Worm (Caenorhabditis elegans) whole organism, midembryonic: ENCODE results near the gene skpt-1.

ENCODE experiments used
- klf-2 ChIP-seq: fragments of 200-800 bp; sonication (Bioruptor generic); conservative IDR thresholded peaks from 2 replicates; pipeline ENCODE4 v1.3.6; 2022; ENCODE audit warnings: missing genetic modification reagents, missing genetic modification characterization, missing compliant biosample characterization
- tab-1 ChIP-seq: fragments of 200-800 bp; sonication (Bioruptor generic); IDR thresholded peaks from 2 replicates; pipeline ENCODE4 v1.3.6; 2022; ENCODE audit warnings: missing genetic modification characterization, missing compliant biosample characterization

ce11 chrIII:5438064-5438463 lies 10.1 kb downstream of the skpt-1 start:
- TF ChIP-seq klf-2 (GFP tag; lab: Robert Waterston, UW) (no peak), tab-1 (GFP tag; lab: Robert Waterston, UW) (no peak)
